Fruit fly (Drosophila melanogaster) whole organism, embryonic: ENCODE measurements around the gene Cp18.

Experiments
- CG10431 ChIP-seq: fragments of 200-800 bp; sonication (Bioruptor generic); optimal IDR thresholded peaks from 3 replicates; lab custom pipeline; 2018; ENCODE audit warnings: missing biosample characterization, mild to moderate bottlenecking, missing genetic modification characterization
- CG11456 ChIP-seq: fragments of 200-800 bp; sonication (Bioruptor generic); IDR thresholded peaks from 3 replicates; pipeline ENCODE4 v1.3.6; 2022; ENCODE audit warnings: missing biosample characterization, missing genetic modification characterization
- CG1233 ChIP-seq: fragments of 200-800 bp; sonication (Bioruptor generic); optimal IDR thresholded peaks from 4 replicates; lab custom pipeline; 2018; ENCODE audit warnings: missing biosample characterization, mild to moderate bottlenecking, missing genetic modification characterization
- CG14860 ChIP-seq: fragments of 200-800 bp; sonication (Bioruptor generic); IDR thresholded peaks from 3 replicates; pipeline ENCODE4 v1.3.6; 2022; ENCODE audit warnings: missing biosample characterization, missing genetic modification characterization; ENCODE audit not compliant: partially characterized antibody
- CG2116 ChIP-seq: fragments of 200-800 bp; sonication (Bioruptor generic); optimal IDR thresholded peaks from 3 replicates; lab custom pipeline; 2018; ENCODE audit warnings: missing biosample characterization, mild to moderate bottlenecking, missing genetic modification characterization
- CG2678 ChIP-seq: fragments of 200-800 bp; sonication (Bioruptor generic); optimal IDR thresholded peaks from 3 replicates; lab custom pipeline; 2019; ENCODE audit warnings: missing biosample characterization, mild to moderate bottlenecking, missing genetic modification characterization, moderate library complexity
- CG3163 ChIP-seq: fragments of 200-800 bp; sonication (Bioruptor generic); optimal IDR thresholded peaks from 3 replicates; lab custom pipeline; 2016; ENCODE audit warnings: missing biosample characterization, missing genetic modification characterization
- CG3838 ChIP-seq: fragments of 200-800 bp; sonication (Bioruptor generic); optimal IDR thresholded peaks from 3 replicates; lab custom pipeline; 2016; ENCODE audit warnings: missing biosample characterization, missing genetic modification characterization
- CG3847 ChIP-seq: fragments of 200-800 bp; sonication (Bioruptor generic); IDR thresholded peaks from 2 replicates; pipeline ENCODE4 v1.3.6; 2022; ENCODE audit warnings: missing biosample characterization, missing genetic modification characterization
- CG5953 ChIP-seq: fragments of 200-800 bp; sonication (Bioruptor generic); IDR thresholded peaks from 2 replicates; pipeline ENCODE4 v1.3.6; 2022; ENCODE audit warnings: missing biosample characterization, missing genetic modification characterization
- CG6175 ChIP-seq: fragments of 200-800 bp; sonication (Bioruptor generic); IDR thresholded peaks from 3 replicates; pipeline ENCODE4 v1.3.6; 2022; ENCODE audit warnings: missing biosample characterization, missing genetic modification characterization
- CG6854 ChIP-seq: fragments of 200-800 bp; sonication (Bioruptor generic); optimal IDR thresholded peaks from 3 replicates; lab custom pipeline; 2017; ENCODE audit warnings: missing biosample characterization, mild to moderate bottlenecking, missing genetic modification characterization
- CG7357 ChIP-seq: fragments of 200-800 bp; sonication (Bioruptor generic); IDR thresholded peaks from 3 replicates; pipeline ENCODE4 v1.3.6; 2022; ENCODE audit warnings: missing biosample characterization, missing genetic modification characterization
- CG7963 ChIP-seq: fragments of 200-800 bp; sonication (Bioruptor generic); IDR thresholded peaks from 3 replicates; pipeline ENCODE4 v1.3.6; 2022; ENCODE audit warnings: missing biosample characterization, missing genetic modification characterization; ENCODE audit not compliant: partially characterized antibody
- CG8089 ChIP-seq: fragments of 200-800 bp; sonication (Bioruptor generic); optimal IDR thresholded peaks from 3 replicates; lab custom pipeline; 2016; ENCODE audit warnings: missing biosample characterization, missing genetic modification characterization
- CG8478 ChIP-seq: fragments of >200 bp; optimal IDR thresholded peaks from 2 replicates; lab custom pipeline; 2018
- CG8924 ChIP-seq: fragments of 200-800 bp; optimal IDR thresholded peaks from 3 replicates; lab custom pipeline; 2019; ENCODE audit warnings: missing biosample characterization, mild to moderate bottlenecking, missing genetic modification characterization, moderate library complexity
- CG9609 ChIP-seq: fragments of 200-800 bp; sonication (Bioruptor generic); optimal IDR thresholded peaks from 3 replicates; lab custom pipeline; 2016; ENCODE audit warnings: missing biosample characterization, missing genetic modification characterization
- CG9932 ChIP-seq: fragments of 200-800 bp; sonication (Bioruptor generic); IDR thresholded peaks from 2 replicates; pipeline ENCODE4 v1.3.6; 2022; ENCODE audit warnings: missing biosample characterization, missing genetic modification characterization
- Deaf1 ChIP-seq: fragments of 200-800 bp; optimal IDR thresholded peaks from 3 replicates; lab custom pipeline; 2019; ENCODE audit warnings: missing biosample characterization, mild to moderate bottlenecking, missing genetic modification characterization, moderate library complexity
- Dfd ChIP-seq, 2 experiments: fragments of >200 bp; optimal IDR thresholded peaks; 2 replicates each; lab custom pipeline; 2017; ENCODE audit warnings: missing biosample characterization in 2 of 2, missing genetic modification characterization in 2 of 2
- Dip2 ChIP-seq: fragments of 200-800 bp; sonication (Bioruptor generic); IDR thresholded peaks from 2 replicates; pipeline ENCODE4 v1.3.6; 2022; ENCODE audit warnings: missing biosample characterization, missing genetic modification characterization
- E2f1 ChIP-seq: fragments of 200-800 bp; sonication (Bioruptor generic); IDR thresholded peaks from 2 replicates; pipeline ENCODE4 v1.3.6; 2022; ENCODE audit warnings: missing biosample characterization, missing genetic modification characterization
- GATAe ChIP-seq: fragments of 200-800 bp; sonication (Bioruptor generic); conservative IDR thresholded peaks from 2 replicates; pipeline ENCODE4 v1.3.6; 2022; ENCODE audit warnings: missing biosample characterization, missing genetic modification characterization
- Gug ChIP-seq: fragments of 200-800 bp; sonication (Bioruptor generic); IDR thresholded peaks from 4 replicates; pipeline ENCODE4 v1.3.6; 2022; ENCODE audit warnings: missing biosample characterization, missing genetic modification characterization
- HLH4C ChIP-seq: fragments of 200-800 bp; sonication (Bioruptor generic); IDR thresholded peaks from 3 replicates; pipeline ENCODE4 v1.3.6; 2022; ENCODE audit warnings: missing biosample characterization, missing genetic modification characterization; ENCODE audit not compliant: partially characterized antibody
- Kr ChIP-seq: fragments of 200-800 bp; sonication (Bioruptor generic); optimal IDR thresholded peaks from 2 replicates; lab custom pipeline; 2017; ENCODE audit warnings: missing biosample characterization, mild to moderate bottlenecking, missing genetic modification characterization
- Oli ChIP-seq: fragments of 200-800 bp; sonication (Bioruptor generic); optimal IDR thresholded peaks from 2 replicates; lab custom pipeline; 2018; ENCODE audit warnings: missing biosample characterization, mild to moderate bottlenecking, missing genetic modification characterization, moderate library complexity
- Ravus ChIP-seq: fragments of 200-800 bp; sonication (Bioruptor generic); IDR thresholded peaks from 2 replicates; pipeline ENCODE4 v1.3.6; 2022; ENCODE audit warnings: missing biosample characterization, missing genetic modification characterization
- Sry-δ ChIP-seq: fragments of 200-800 bp; sonication (Bioruptor generic); optimal IDR thresholded peaks from 2 replicates; lab custom pipeline; 2016; ENCODE audit warnings: missing biosample characterization, missing genetic modification characterization
- az2 ChIP-seq: fragments of 200-800 bp; sonication (Bioruptor generic); optimal IDR thresholded peaks from 3 replicates; lab custom pipeline; 2016; ENCODE audit warnings: missing biosample characterization, missing genetic modification characterization
- crc ChIP-seq: fragments of 200-800 bp; sonication (Bioruptor generic); optimal IDR thresholded peaks from 2 replicates; lab custom pipeline; 2016; ENCODE audit warnings: missing biosample characterization, missing genetic modification characterization
- danr ChIP-seq: fragments of 200-800 bp; sonication (Bioruptor generic); IDR thresholded peaks from 2 replicates; pipeline ENCODE4 v1.3.6; 2022; ENCODE audit warnings: missing biosample characterization, missing genetic modification characterization
- her ChIP-seq: fragments of 200-800 bp; sonication (Bioruptor generic); optimal IDR thresholded peaks from 2 replicates; lab custom pipeline; 2016; ENCODE audit warnings: missing biosample characterization, missing genetic modification characterization
- jumu ChIP-seq: fragments of 200-800 bp; sonication (Bioruptor generic); optimal IDR thresholded peaks from 3 replicates; lab custom pipeline; 2016; ENCODE audit warnings: missing biosample characterization, missing genetic modification characterization
- nerfin-1 ChIP-seq: fragments of 200-800 bp; sonication (Bioruptor generic); optimal IDR thresholded peaks from 3 replicates; lab custom pipeline; 2019; ENCODE audit warnings: missing biosample characterization, mild to moderate bottlenecking, missing genetic modification characterization, moderate library complexity
- nerfin-2 ChIP-seq: fragments of 200-800 bp; sonication (Bioruptor generic); IDR thresholded peaks from 2 replicates; pipeline ENCODE4 v1.3.6; 2022; ENCODE audit warnings: missing biosample characterization, missing genetic modification characterization; ENCODE audit not compliant: partially characterized antibody
- pros ChIP-seq: fragments of 200-800 bp; sonication (Bioruptor generic); optimal IDR thresholded peaks from 3 replicates; lab custom pipeline; 2019; ENCODE audit warnings: missing biosample characterization, mild to moderate bottlenecking, missing genetic modification characterization, moderate library complexity
- psq ChIP-seq: fragments of 200-800 bp; sonication (Bioruptor generic); optimal IDR thresholded peaks from 2 replicates; lab custom pipeline; 2017; ENCODE audit warnings: missing biosample characterization, missing genetic modification characterization
- row ChIP-seq: fragments of 200-800 bp; sonication (Bioruptor generic); IDR thresholded peaks from 3 replicates; pipeline ENCODE4 v1.3.6; 2022; ENCODE audit warnings: missing biosample characterization, missing genetic modification characterization
- sens-2 ChIP-seq: fragments of 200-800 bp; sonication (Bioruptor generic); IDR thresholded peaks from 2 replicates; pipeline ENCODE4 v1.3.6; 2022; ENCODE audit warnings: missing biosample characterization, missing genetic modification characterization
- slbo ChIP-seq: fragments of 200-800 bp; sonication (Bioruptor generic); IDR thresholded peaks from 2 replicates; pipeline ENCODE4 v1.3.6; 2022; ENCODE audit warnings: missing biosample characterization, missing genetic modification characterization
- sna ChIP-seq: fragments of 200-800 bp; sonication (Bioruptor generic); IDR thresholded peaks from 2 replicates; pipeline ENCODE4 v1.3.6; 2022; ENCODE audit warnings: missing biosample characterization, missing genetic modification characterization; ENCODE audit not compliant: partially characterized antibody
- ssp ChIP-seq: fragments of 200-800 bp; sonication (Bioruptor generic); IDR thresholded peaks from 2 replicates; pipeline ENCODE4 v1.3.6; 2022; ENCODE audit warnings: missing biosample characterization, missing genetic modification characterization
- stc ChIP-seq: fragments of 200-800 bp; sonication (Bioruptor generic); IDR thresholded peaks from 2 replicates; pipeline ENCODE4 v1.3.6; 2022; ENCODE audit warnings: missing biosample characterization, missing genetic modification characterization
- usp ChIP-seq: fragments of >200 bp; optimal IDR thresholded peaks from 2 replicates; lab custom pipeline; 2017; ENCODE audit warnings: missing biosample characterization, missing genetic modification characterization
- vnd ChIP-seq: fragments of 200-800 bp; sonication (Bioruptor generic); IDR thresholded peaks from 3 replicates; pipeline ENCODE4 v1.3.6; 2022; ENCODE audit warnings: missing biosample characterization, missing genetic modification characterization; ENCODE audit not compliant: partially characterized antibody
- vvl ChIP-seq: fragments of 200-800 bp; sonication (Bioruptor generic); IDR thresholded peaks from 2 replicates; pipeline ENCODE4 v1.3.6; 2022; ENCODE audit warnings: missing biosample characterization, missing genetic modification characterization
- wek ChIP-seq: fragments of 200-800 bp; sonication (Bioruptor generic); optimal IDR thresholded peaks from 3 replicates; lab custom pipeline; 2018; ENCODE audit warnings: missing biosample characterization, mild to moderate bottlenecking, missing genetic modification characterization, moderate library complexity

Cp18 gene

DNA sequence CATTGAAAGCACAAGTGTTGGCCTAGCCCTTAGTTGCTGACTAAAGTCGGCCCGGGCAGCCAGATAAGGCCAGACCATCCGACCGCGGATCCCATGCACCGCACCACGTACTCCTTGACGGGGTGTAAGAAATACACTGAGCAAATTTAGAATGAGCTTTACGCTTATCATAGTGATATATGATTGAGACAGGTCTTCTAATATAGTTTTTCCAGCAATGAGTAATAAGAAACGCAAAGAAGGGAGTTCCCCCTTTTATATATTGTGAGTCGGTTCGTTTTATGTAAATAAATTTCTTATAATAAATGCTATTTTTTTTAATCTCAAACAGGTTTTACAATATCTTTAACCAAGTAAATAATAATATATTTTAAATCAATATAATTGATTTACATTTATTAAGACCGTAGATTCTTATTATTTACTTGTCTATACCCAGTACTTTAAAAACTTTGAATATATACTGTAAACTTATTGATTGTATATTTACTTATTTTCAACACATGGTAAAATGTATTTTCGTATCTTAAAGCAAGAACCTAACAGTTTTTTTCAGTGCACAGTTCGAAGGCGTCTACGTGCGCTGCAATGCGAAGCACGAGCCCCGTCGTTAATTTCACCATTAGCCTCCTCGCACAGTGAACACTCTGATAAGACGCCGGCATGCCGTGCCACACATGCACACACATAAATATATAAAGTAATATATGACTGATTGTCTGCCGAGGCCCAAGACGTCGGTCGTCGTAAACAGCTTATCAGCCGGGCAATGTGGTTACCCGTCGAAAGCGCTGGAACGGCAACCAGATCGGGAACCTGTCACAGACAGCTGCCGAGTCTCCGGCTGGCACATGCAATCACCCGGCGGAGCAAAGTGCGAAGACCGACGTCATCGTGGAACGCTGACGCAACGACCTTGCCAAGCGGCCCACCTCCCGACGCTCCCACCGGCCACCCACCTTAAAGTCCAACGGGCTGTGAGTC, 34.4 kb upstream of the Cp18 start (continued):
- TF ChIP-seq Ravus (GFP tag; lab: Robert Waterston, UW) (no peak), CG9609 (GFP tag; lab: Kevin White, UChicago) (no peak), wek (GFP tag; lab: Kevin White, UChicago) (no peak), crc (GFP tag; lab: Kevin White, UChicago) (peak; percentile 9), slbo (GFP tag; lab: Robert Waterston, UW) (peak; percentile 31; the same call in 1 of the 2 replicates), GATAe (GFP tag; lab: Robert Waterston, UW) (peak; percentile 45), az2 (GFP tag; lab: Kevin White, UChicago) (peak; percentile 51), HLH4C (GFP tag; lab: Robert Waterston, UW) (no peak), CG8089 (GFP tag; lab: Kevin White, UChicago) (no peak), psq (GFP tag; lab: Kevin White, UChicago) (no peak), CG3163 (GFP tag; lab: Kevin White, UChicago) (no peak), Gug (peak; percentile 23; the same call in 1 of the 4 replicates), stc (GFP tag; lab: Robert Waterston, UW) (no peak; the same call in 1 of the 2 replicates), usp (GFP tag; lab: Kevin White, UChicago) (no peak), ssp (GFP tag; lab: Robert Waterston, UW) (no peak), CG7963 (GFP tag; lab: Robert Waterston, UW) (no peak), CG1233 (GFP tag; lab: Kevin White, UChicago) (peak; percentile 39), CG6175 (GFP tag; lab: Robert Waterston, UW) (0 out of 3 replicates have a peak, but pooled peaks have one; percentile 19), vnd (GFP tag; lab: Robert Waterston, UW) (no peak), E2f1 (GFP tag; lab: Robert Waterston, UW) (no peak), CG3847 (no peak; the same call in 1 of the 2 replicates), CG11456 (peak; percentile 59; the same call in 1 of the 3 replicates), Kr (GFP tag; lab: Kevin White, UChicago) (no peak), vvl (GFP tag; lab: Robert Waterston, UW) (no peak), Dip2 (no peak), Dfd (GFP tag; optimal IDR thresholded peaks at IDR 0.05; lab: Kevin White, UChicago) (no peak), Sry-δ (GFP tag; lab: Kevin White, UChicago) (no peak), nerfin-2 (GFP tag; lab: Robert Waterston, UW) (no peak), CG8924 (tag; lab: Kevin White, UChicago) (peak; percentile 81), pros (GFP tag; lab: Kevin White, UChicago) (peak; percentile 30), CG9932 (GFP tag; lab: Robert Waterston, UW) (0 out of 2 replicates have a peak, but pooled peaks have one; percentile 25), danr (no peak), CG6854 (GFP tag; lab: Kevin White, UChicago) (peak; percentile 10), CG2116 (GFP tag; lab: Kevin White, UChicago) (no peak), jumu (no peak), CG10431 (GFP tag; lab: Kevin White, UChicago) (no peak), sna (GFP tag; lab: Robert Waterston, UW) (no peak), Oli (tag; lab: Kevin White, UChicago) (peak; percentile 65), her (no peak), CG3838 (GFP tag; lab: Kevin White, UChicago) (no peak), Deaf1 (tag; lab: Kevin White, UChicago) (peak; percentile 82), CG8478 (lab: Kevin White, UChicago) (no peak), CG5953 (GFP tag; lab: Robert Waterston, UW) (no peak), CG2678 (tag; lab: Kevin White, UChicago) (peak; percentile 82), row (GFP tag; lab: Robert Waterston, UW) (peak; percentile 65), CG14860 (GFP tag; lab: Robert Waterston, UW) (no peak), CG7357 (GFP tag; lab: Robert Waterston, UW) (no peak), nerfin-1 (tag; lab: Kevin White, UChicago) (peak; percentile 18), sens-2 (GFP tag; lab: Robert Waterston, UW) (no peak)
